Worm (Caenorhabditis elegans): ENCODE data around the gene exos-2.

DNA sequence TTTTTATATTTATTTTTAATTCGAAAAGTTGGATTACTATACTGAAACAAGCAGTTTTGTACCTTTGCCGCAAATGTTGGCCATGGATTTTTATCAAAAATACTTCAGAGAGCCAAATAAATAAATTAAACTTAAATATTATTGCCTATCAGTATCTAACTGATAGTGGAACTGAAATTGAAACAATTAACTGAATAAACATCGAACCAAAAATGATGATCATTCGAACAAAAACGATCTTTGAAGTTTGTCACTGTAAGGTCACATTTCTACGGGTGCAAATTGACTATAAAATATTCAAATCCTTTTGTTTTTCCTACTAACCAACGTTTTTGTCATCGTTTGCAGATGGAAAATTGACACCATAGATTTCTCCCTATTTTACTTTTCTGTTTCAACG is 27.7 kb downstream of the exos-2 start:
- TF ChIP-seq elt-3 (tag; optimal IDR thresholded peaks at IDR 0.05) (no peak), ztf-11 (tag; optimal IDR thresholded peaks at IDR 0.05) (no peak), nhr-12 (tag; optimal IDR thresholded peaks at IDR 0.05) (no peak)
